Fruit fly (Drosophila melanogaster) whole organism, embryonic: ENCODE results near the gene Vta1.

Experiments
- Atf3 ChIP-seq: fragments of 200-800 bp; sonication (Bioruptor generic); optimal IDR thresholded peaks from 3 replicates; lab custom pipeline; 2016; ENCODE audit warnings: missing biosample characterization, missing genetic modification characterization
- B-H1 ChIP-seq: fragments of 200-800 bp; sonication (Bioruptor generic); IDR thresholded peaks from 3 replicates; pipeline ENCODE4 v1.3.6; 2022; ENCODE audit warnings: missing biosample characterization, missing genetic modification characterization
- Bdp1 ChIP-seq: fragments of 200-800 bp; sonication (Bioruptor generic); optimal IDR thresholded peaks from 3 replicates; lab custom pipeline; 2016; ENCODE audit warnings: missing biosample characterization, missing genetic modification characterization
- Bgb ChIP-seq: fragments of 200-800 bp; sonication (Bioruptor generic); IDR thresholded peaks from 2 replicates; pipeline ENCODE4 v1.3.6; 2022; ENCODE audit warnings: missing biosample characterization, missing genetic modification characterization; ENCODE audit not compliant: partially characterized antibody
- CG10147 ChIP-seq: fragments of 200-800 bp; sonication (Bioruptor generic); optimal IDR thresholded peaks from 2 replicates; lab custom pipeline; 2019; ENCODE audit warnings: missing biosample characterization, mild to moderate bottlenecking, missing genetic modification characterization, moderate library complexity
- CG11456 ChIP-seq: fragments of 200-800 bp; sonication (Bioruptor generic); IDR thresholded peaks from 3 replicates; pipeline ENCODE4 v1.3.6; 2022; ENCODE audit warnings: missing biosample characterization, missing genetic modification characterization
- CG11560 ChIP-seq: fragments of 200-800 bp; sonication (Bioruptor generic); IDR thresholded peaks from 3 replicates; pipeline ENCODE4 v1.3.6; 2022; ENCODE audit warnings: missing biosample characterization, missing genetic modification characterization
- CG13424 ChIP-seq: fragments of 200-800 bp; sonication (Bioruptor generic); optimal IDR thresholded peaks from 2 replicates; lab custom pipeline; 2019; ENCODE audit warnings: missing biosample characterization, mild to moderate bottlenecking, missing genetic modification characterization, moderate library complexity
- CG13894 ChIP-seq: fragments of 200-800 bp; sonication (Bioruptor generic); optimal IDR thresholded peaks from 3 replicates; lab custom pipeline; 2018; ENCODE audit warnings: missing biosample characterization, mild to moderate bottlenecking, missing genetic modification characterization, moderate library complexity
- CG14667 ChIP-seq: fragments of 200-800 bp; sonication (Bioruptor generic); IDR thresholded peaks from 2 replicates; pipeline ENCODE4 v1.3.6; 2022; ENCODE audit warnings: missing biosample characterization, missing genetic modification characterization
- CG15269 ChIP-seq: fragments of 200-800 bp; sonication (Bioruptor generic); optimal IDR thresholded peaks from 2 replicates; lab custom pipeline; 2018; ENCODE audit warnings: missing biosample characterization, mild to moderate bottlenecking, missing genetic modification characterization, moderate library complexity
- CG15601 ChIP-seq: fragments of 200-800 bp; sonication (Bioruptor generic); optimal IDR thresholded peaks from 3 replicates; lab custom pipeline; 2019; ENCODE audit warnings: missing biosample characterization, mild to moderate bottlenecking, missing genetic modification characterization, moderate library complexity
- CG16863 ChIP-seq: fragments of 200-800 bp; sonication (Bioruptor generic); optimal IDR thresholded peaks from 3 replicates; lab custom pipeline; 2016; ENCODE audit warnings: missing biosample characterization, missing genetic modification characterization
- CG17186 ChIP-seq: fragments of 200-800 bp; sonication (Bioruptor generic); optimal IDR thresholded peaks from 3 replicates; lab custom pipeline; 2017; ENCODE audit warnings: missing biosample characterization, missing genetic modification reagents, missing genetic modification characterization
- CG17328 ChIP-seq: fragments of 200-800 bp; sonication (Bioruptor generic); IDR thresholded peaks from 2 replicates; pipeline ENCODE4 v1.3.6; 2022; ENCODE audit warnings: missing biosample characterization, missing genetic modification characterization
- CG17912 ChIP-seq: fragments of 200-800 bp; sonication (Bioruptor generic); optimal IDR thresholded peaks from 2 replicates; lab custom pipeline; 2018; ENCODE audit warnings: missing biosample characterization, mild to moderate bottlenecking, missing genetic modification characterization
- CG30403 ChIP-seq: fragments of 200-800 bp; sonication (Bioruptor generic); optimal IDR thresholded peaks from 3 replicates; lab custom pipeline; 2016; ENCODE audit warnings: missing biosample characterization, missing genetic modification characterization
- CG3847 ChIP-seq: fragments of 200-800 bp; sonication (Bioruptor generic); IDR thresholded peaks from 2 replicates; pipeline ENCODE4 v1.3.6; 2022; ENCODE audit warnings: missing biosample characterization, missing genetic modification characterization
- CG3995 ChIP-seq: fragments of 200-800 bp; sonication (Bioruptor generic); optimal IDR thresholded peaks from 3 replicates; lab custom pipeline; 2016; ENCODE audit warnings: missing biosample characterization, missing genetic modification characterization
- CG5953 ChIP-seq: fragments of 200-800 bp; sonication (Bioruptor generic); IDR thresholded peaks from 2 replicates; pipeline ENCODE4 v1.3.6; 2022; ENCODE audit warnings: missing biosample characterization, missing genetic modification characterization
- CG6791 ChIP-seq: fragments of 200-800 bp; sonication (Bioruptor generic); IDR thresholded peaks from 3 replicates; pipeline ENCODE4 v1.3.6; 2022; ENCODE audit warnings: missing biosample characterization, missing genetic modification characterization; ENCODE audit not compliant: partially characterized antibody
- CG7786 ChIP-seq: fragments of 200-800 bp; sonication (Bioruptor generic); optimal IDR thresholded peaks from 2 replicates; lab custom pipeline; 2016; ENCODE audit warnings: missing biosample characterization, missing genetic modification characterization
- CG8089 ChIP-seq: fragments of 200-800 bp; sonication (Bioruptor generic); optimal IDR thresholded peaks from 3 replicates; lab custom pipeline; 2016; ENCODE audit warnings: missing biosample characterization, missing genetic modification characterization
- CG8290 ChIP-seq, 3 experiments: fragments of 200-800 bp; sonication (Bioruptor generic); optimal IDR thresholded peaks; 2 replicates each; lab custom pipeline; 2016 to 2019; ENCODE audit warnings: missing biosample characterization in 3 of 3, missing genetic modification characterization in 3 of 3, mild to moderate bottlenecking in 2 of 3, moderate library complexity in 1 of 3
- CG8924 ChIP-seq: fragments of 200-800 bp; optimal IDR thresholded peaks from 3 replicates; lab custom pipeline; 2019; ENCODE audit warnings: missing biosample characterization, mild to moderate bottlenecking, missing genetic modification characterization, moderate library complexity
- CG9797 ChIP-seq: fragments of 200-800 bp; sonication (Bioruptor generic); optimal IDR thresholded peaks from 3 replicates; lab custom pipeline; 2018; ENCODE audit warnings: missing biosample characterization, mild to moderate bottlenecking, missing genetic modification characterization
- Camta ChIP-seq: fragments of 200-800 bp; sonication (Bioruptor generic); optimal IDR thresholded peaks from 2 replicates; lab custom pipeline; 2016; ENCODE audit warnings: missing biosample characterization, missing genetic modification characterization
- CrebB ChIP-seq: fragments of 200-800 bp; sonication (Bioruptor generic); optimal IDR thresholded peaks from 3 replicates; lab custom pipeline; 2018; ENCODE audit warnings: missing biosample characterization, mild to moderate bottlenecking, missing genetic modification characterization
- Dip3 ChIP-seq: fragments of 200-800 bp; sonication (Bioruptor generic); optimal IDR thresholded peaks from 3 replicates; lab custom pipeline; 2016; ENCODE audit warnings: missing biosample characterization, missing genetic modification characterization
- Fer1 ChIP-seq: fragments of 200-800 bp; sonication (Bioruptor generic); optimal IDR thresholded peaks from 2 replicates; lab custom pipeline; 2017; ENCODE audit warnings: missing biosample characterization, mild to moderate bottlenecking, missing genetic modification characterization
- HmgD ChIP-seq: fragments of 200-800 bp; sonication (Bioruptor generic); optimal IDR thresholded peaks from 3 replicates; lab custom pipeline; 2016; ENCODE audit warnings: missing biosample characterization, missing genetic modification characterization
- Hr78 ChIP-seq, 2 experiments: fragments of 200-800 bp in 1 of 2; fragments of >200 bp in 1 of 2; sonication (Bioruptor generic) in 1 of 2; optimal IDR thresholded peaks; 2 replicates each; lab custom pipeline; 2017 to 2019; ENCODE audit warnings: missing biosample characterization in 2 of 2, missing genetic modification characterization in 2 of 2, mild to moderate bottlenecking in 1 of 2, moderate library complexity in 1 of 2
- Kr ChIP-seq: fragments of 200-800 bp; sonication (Bioruptor generic); optimal IDR thresholded peaks from 2 replicates; lab custom pipeline; 2017; ENCODE audit warnings: missing biosample characterization, mild to moderate bottlenecking, missing genetic modification characterization
- YL-1 ChIP-seq: fragments of 200-800 bp; sonication (Bioruptor generic); optimal IDR thresholded peaks from 3 replicates; lab custom pipeline; 2017; ENCODE audit warnings: missing biosample characterization, mild to moderate bottlenecking, missing genetic modification characterization
- ase ChIP-seq: fragments of 200-800 bp; sonication (Bioruptor generic); IDR thresholded peaks from 3 replicates; pipeline ENCODE4 v1.3.6; 2022; ENCODE audit warnings: missing biosample characterization, missing genetic modification characterization
- bcd ChIP-seq: fragments of 200-800 bp; sonication (Bioruptor generic); optimal IDR thresholded peaks from 2 replicates; lab custom pipeline; 2017; ENCODE audit warnings: missing biosample characterization, mild to moderate bottlenecking, missing genetic modification characterization
- cato ChIP-seq: fragments of 200-800 bp; sonication (Bioruptor generic); optimal IDR thresholded peaks from 2 replicates; lab custom pipeline; 2016; ENCODE audit warnings: missing biosample characterization, missing genetic modification characterization, borderline replicate concordance
- cg ChIP-seq: fragments of 200-800 bp; sonication (Bioruptor generic); optimal IDR thresholded peaks from 3 replicates; lab custom pipeline; 2019; ENCODE audit warnings: missing biosample characterization, mild to moderate bottlenecking, missing genetic modification characterization, moderate library complexity
- dimm ChIP-seq: fragments of 200-800 bp; sonication (Bioruptor generic); IDR thresholded peaks from 2 replicates; pipeline ENCODE4 v1.3.6; 2022; ENCODE audit warnings: missing biosample characterization, missing genetic modification characterization
- dpn ChIP-seq, 2 experiments: fragments of 200-800 bp; sonication (Bioruptor generic); optimal IDR thresholded peaks; 3 replicates each; lab custom pipeline; 2016; ENCODE audit warnings: missing biosample characterization in 2 of 2, missing genetic modification characterization in 2 of 2
- gcm2 ChIP-seq: fragments of 200-800 bp; sonication (Bioruptor generic); optimal IDR thresholded peaks from 2 replicates; lab custom pipeline; 2016; ENCODE audit warnings: missing biosample characterization, missing genetic modification characterization
- jumu ChIP-seq: fragments of 200-800 bp; sonication (Bioruptor generic); optimal IDR thresholded peaks from 3 replicates; lab custom pipeline; 2016; ENCODE audit warnings: missing biosample characterization, missing genetic modification characterization
- maf-S ChIP-seq: fragments of 200-800 bp; sonication (Bioruptor generic); optimal IDR thresholded peaks from 2 replicates; lab custom pipeline; 2016; ENCODE audit warnings: missing biosample characterization, missing genetic modification characterization
- nau ChIP-seq: fragments of 200-800 bp; sonication (Bioruptor generic); optimal IDR thresholded peaks from 3 replicates; lab custom pipeline; 2017; ENCODE audit warnings: missing biosample characterization, mild to moderate bottlenecking, missing genetic modification characterization, missing genetic modification reagents
- pum ChIP-seq: fragments of 200-800 bp; sonication (Bioruptor generic); optimal IDR thresholded peaks from 2 replicates; lab custom pipeline; 2016; ENCODE audit warnings: missing biosample characterization, missing genetic modification characterization
- repo ChIP-seq: fragments of 200-800 bp; sonication (Bioruptor generic); optimal IDR thresholded peaks from 2 replicates; lab custom pipeline; 2016; ENCODE audit warnings: missing biosample characterization, missing genetic modification characterization
- run ChIP-seq: fragments of 200-800 bp; sonication (Bioruptor generic); optimal IDR thresholded peaks from 3 replicates; lab custom pipeline; 2018; ENCODE audit warnings: missing biosample characterization, mild to moderate bottlenecking, missing genetic modification characterization
- schlank ChIP-seq: fragments of 200-800 bp; sonication (Bioruptor generic); optimal IDR thresholded peaks from 2 replicates; lab custom pipeline; 2018; ENCODE audit warnings: missing biosample characterization, mild to moderate bottlenecking, missing genetic modification characterization
- sens ChIP-seq: fragments of 200-800 bp; sonication (Bioruptor generic); peaks from one replicate; lab custom pipeline; 2016; ENCODE audit warnings: missing biosample characterization, missing genetic modification characterization
- trem ChIP-seq: fragments of 200-800 bp; optimal IDR thresholded peaks from 3 replicates; lab custom pipeline; 2019; ENCODE audit warnings: missing biosample characterization, mild to moderate bottlenecking, missing genetic modification characterization, moderate library complexity
- zfh1 ChIP-seq: fragments of 200-800 bp; sonication (Bioruptor generic); IDR thresholded peaks from 3 replicates; pipeline ENCODE4 v1.3.6; 2022; ENCODE audit warnings: missing biosample characterization, missing genetic modification characterization

Vta1 gene

DNA sequence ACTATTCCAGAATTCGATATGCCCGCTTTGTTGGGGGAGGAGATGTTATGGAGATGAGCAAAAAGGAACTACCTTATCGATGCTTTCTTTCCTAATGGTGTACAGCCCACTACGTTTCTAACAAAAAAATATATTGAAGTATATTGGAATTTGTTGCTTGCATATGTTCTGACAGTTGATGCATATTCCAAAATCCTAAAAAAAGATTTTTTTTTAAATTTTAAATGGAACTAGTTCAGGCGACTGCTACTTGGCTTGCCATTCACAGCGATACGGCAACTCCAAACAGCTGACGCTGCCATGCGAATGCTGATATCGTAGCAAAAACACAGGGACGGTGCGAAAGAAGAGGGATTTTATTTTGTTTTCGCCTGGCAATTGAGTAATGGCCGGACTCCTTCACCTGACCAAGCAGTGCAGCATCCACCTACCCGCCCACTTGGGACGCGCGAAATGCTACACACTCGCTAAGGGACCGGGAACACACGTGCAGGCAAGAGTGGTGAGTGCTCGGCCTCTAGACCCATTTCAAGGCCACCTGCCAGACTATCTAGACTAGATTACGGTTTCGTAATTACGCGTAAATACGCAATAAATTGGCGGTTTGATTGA is 34.5 kb downstream of the Vta1 start, which contains the start of the genes CG13926, ABCB7 and CG33230 (continued):
- TF ChIP-seq bcd (GFP tag; lab: Kevin White, UChicago) (peak; percentile 15), CG11456 (GFP tag; lab: Robert Waterston, UW) (no peak), Kr (no peak), CG8089 (no peak), gcm2 (GFP tag; lab: Kevin White, UChicago) (no peak), CG13424 (peak; percentile 39), jumu (GFP tag; lab: Kevin White, UChicago) (no peak), CG30403 (peak; percentile 57), CG9797 (no peak), CrebB (tag; lab: Kevin White, UChicago) (no peak), CG15601 (no peak), Atf3 (no peak), CG14667 (no peak), run (no peak), zfh1 (GFP tag; lab: Robert Waterston, UW) (no peak), maf-S (peak; percentile 29), CG17912 (no peak), CG3995 (GFP tag; lab: Kevin White, UChicago) (peak; percentile 24), ase (GFP tag; lab: Robert Waterston, UW) (no peak), CG11560 (no peak), CG5953 (GFP tag; lab: Robert Waterston, UW) (no peak), CG13894 (tag; lab: Kevin White, UChicago) (no peak), CG17328 (GFP tag; lab: Robert Waterston, UW) (no peak), trem (tag; lab: Kevin White, UChicago) (peak; percentile 65), Bgb (peak; percentile 47), CG10147 (GFP tag; lab: Kevin White, UChicago) (no peak), cg (no peak), sens (GFP tag; lab: Kevin White, UChicago) (peak; percentile 83), YL-1 (GFP tag; lab: Kevin White, UChicago) (peak; percentile 89), CG3847 (GFP tag; lab: Robert Waterston, UW) (peak; percentile 38; the same call in 1 of the 2 replicates), Hr78 (GFP tag; optimal IDR thresholded peaks at IDR 0.05; lab: Kevin White, UChicago) (no peak), CG8290 (GFP tag; optimal IDR thresholded peaks at IDR 0.05; lab: Kevin White, UChicago) (no peak), CG8290 (tag; optimal IDR thresholded peaks at IDR 0.05; lab: Kevin White, UChicago) (no peak), dimm (no peak), nau (no peak), Camta (no peak), cato (GFP tag; lab: Kevin White, UChicago) (no peak), CG6791 (GFP tag; lab: Robert Waterston, UW) (no peak), B-H1 (GFP tag; lab: Robert Waterston, UW) (no peak), CG16863 (GFP tag; lab: Kevin White, UChicago) (no peak), dpn (GFP tag; optimal IDR thresholded peaks at IDR 0.05; lab: Kevin White, UChicago) (peak; percentile 6 to 23), CG8924 (peak; percentile 4), repo (no peak), CG7786 (GFP tag; lab: Kevin White, UChicago) (no peak), schlank (tag; lab: Kevin White, UChicago) (no peak), pum (no peak), Dip3 (GFP tag; lab: Kevin White, UChicago) (peak; percentile 1), Bdp1 (GFP tag; lab: Kevin White, UChicago) (peak; percentile 13), CG17186 (GFP tag; lab: Kevin White, UChicago) (no peak), HmgD (GFP tag; lab: Kevin White, UChicago) (no peak), Fer1 (GFP tag; lab: Kevin White, UChicago) (peak; percentile 27), CG15269 (tag; lab: Kevin White, UChicago) (no peak)
